Fruit fly (Drosophila melanogaster): ENCODE results near the gene Taf9.

DNA sequence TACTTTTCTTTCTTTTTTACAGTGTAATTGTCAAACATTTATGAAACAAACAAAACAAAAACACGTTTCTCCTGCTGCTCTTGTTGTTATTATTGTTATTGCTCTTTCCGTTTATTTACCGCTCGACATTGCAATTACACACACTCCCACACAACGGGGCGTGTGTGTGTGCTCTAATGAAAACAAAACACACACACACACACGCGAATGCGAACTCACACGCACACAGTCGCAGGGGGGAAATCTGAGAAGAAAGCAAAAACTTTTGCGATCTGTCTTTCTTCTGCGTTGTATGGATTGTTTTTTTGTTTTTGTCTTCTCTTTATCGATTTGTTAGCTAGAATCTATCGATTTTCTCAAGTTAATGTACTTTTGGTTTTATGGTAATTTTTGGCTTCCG lies 36.0 kb downstream of the Taf9 start:
- no peak for TF ChIP-seq CG17912 (GFP tag; optimal IDR thresholded peaks at IDR 0.05)
- TF ChIP-seq CG3163 (GFP tag; optimal IDR thresholded peaks at IDR 0.05) = no peak
- no peak for TF ChIP-seq Rfx (GFP tag; IDR thresholded peaks at IDR 0.05)
- TF ChIP-seq CG15011 (GFP tag; optimal IDR thresholded peaks at IDR 0.05) = no peak
- no peak for TF ChIP-seq Blimp-1 (GFP tag; optimal IDR thresholded peaks at IDR 0.05)
- TF ChIP-seq Hr78 (GFP tag; optimal IDR thresholded peaks at IDR 0.05) = no peak
- no peak for TF ChIP-seq Xbp1 (GFP tag; optimal IDR thresholded peaks at IDR 0.05)
- no peak for TF ChIP-seq tll (GFP tag; optimal IDR thresholded peaks at IDR 0.05)
- no peak for TF ChIP-seq psq (GFP tag; optimal IDR thresholded peaks at IDR 0.05)
- no peak for TF ChIP-seq D19B (GFP tag; optimal IDR thresholded peaks at IDR 0.05)
- no peak for TF ChIP-seq CG6272 (GFP tag; IDR thresholded peaks at IDR 0.05)
- no peak for TF ChIP-seq CG12942 (GFP tag; optimal IDR thresholded peaks at IDR 0.05)

Data from whole organism, embryonic.